Fruit fly (Drosophila melanogaster) Kc167 (cell line): Measurements from ENCODE around the gene parvin.

Source experiments
- Myc ChIP-seq: fragments of >200 bp; optimal IDR thresholded peaks from 2 replicates; lab custom pipeline; 2017; ENCODE audit warnings: missing external identifiers
- Sin3A ChIP-seq: fragments of >200 bp; optimal IDR thresholded peaks from 2 replicates; lab custom pipeline; 2018; ENCODE audit warnings: missing external identifiers
- h ChIP-seq: fragments of >200 bp; optimal IDR thresholded peaks from 3 replicates; lab custom pipeline; 2018; ENCODE audit warnings: missing external identifiers
- insv ChIP-seq: fragments of >200 bp; optimal IDR thresholded peaks from 3 replicates; lab custom pipeline; 2018; ENCODE audit warnings: missing external identifiers
- psq ChIP-seq: fragments of >200 bp; optimal IDR thresholded peaks from 2 replicates; lab custom pipeline; 2017; ENCODE audit warnings: missing external identifiers
- ttk ChIP-seq: sonication (Bioruptor generic); optimal IDR thresholded peaks from 2 replicates; lab custom pipeline; 2017; ENCODE audit warnings: missing external identifiers

parvin gene

DNA sequence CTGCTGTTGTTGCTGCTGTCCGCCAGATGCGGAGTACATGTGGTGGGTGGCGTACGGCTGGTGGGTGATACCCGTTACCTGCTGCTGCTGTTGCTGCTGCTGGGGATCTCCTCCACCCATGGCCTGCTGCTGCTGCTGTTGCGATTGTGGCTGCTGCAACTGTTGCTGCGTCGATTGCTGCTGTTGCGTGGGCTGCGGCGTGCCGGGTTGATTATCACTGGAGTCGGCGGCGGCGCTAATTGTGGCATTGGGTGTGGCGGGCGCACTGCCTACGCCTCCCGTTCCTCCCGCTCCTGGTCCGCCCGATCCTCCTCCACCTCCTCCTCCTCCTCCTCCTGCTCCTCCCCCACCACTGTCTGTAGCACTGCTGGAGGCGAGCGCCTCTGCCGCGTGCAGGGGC is 36.0 kb downstream of the parvin start:
- no peak for TF ChIP-seq h (lab: Kevin White, UChicago)
- TF ChIP-seq ttk = no peak
- no peak for TF ChIP-seq Sin3A
- TF ChIP-seq Myc (lab: Kevin White, UChicago) = no peak
- TF ChIP-seq insv = no peak

DNA sequence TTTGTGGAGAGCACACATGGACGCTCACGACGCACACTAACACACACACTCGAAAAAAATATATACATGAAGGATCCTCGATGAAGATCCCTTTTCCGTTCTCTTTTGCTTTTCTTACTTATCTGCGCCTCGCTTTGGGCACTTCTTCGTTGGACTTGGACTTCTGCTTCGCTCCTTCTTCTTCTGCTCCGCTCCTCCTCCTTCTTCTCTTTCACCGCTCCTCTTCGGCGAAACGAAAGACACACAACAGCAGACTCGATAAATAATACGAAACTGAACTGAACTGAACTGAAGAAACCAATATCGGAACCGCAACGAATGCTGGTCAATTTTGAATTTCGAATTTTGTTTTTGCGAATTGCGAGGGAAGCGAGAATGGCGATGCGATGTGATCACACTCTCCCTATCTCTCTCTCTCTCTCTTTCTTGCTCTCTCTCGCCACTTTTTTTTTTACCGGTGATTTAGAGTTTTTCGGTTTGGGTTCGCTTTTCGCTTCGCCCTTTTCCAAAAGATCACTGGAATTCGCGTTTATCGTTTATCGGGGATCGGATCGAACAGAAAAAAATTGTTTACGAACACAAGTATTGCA is 37.0 kb downstream of the parvin start:
- TF ChIP-seq Sin3A = no peak
- TF ChIP-seq Myc (lab: Kevin White, UChicago) = no peak
- no peak for TF ChIP-seq insv
- TF ChIP-seq psq = no peak
- TF ChIP-seq h (lab: Kevin White, UChicago) = no peak
- TF ChIP-seq ttk = no peak

DNA sequence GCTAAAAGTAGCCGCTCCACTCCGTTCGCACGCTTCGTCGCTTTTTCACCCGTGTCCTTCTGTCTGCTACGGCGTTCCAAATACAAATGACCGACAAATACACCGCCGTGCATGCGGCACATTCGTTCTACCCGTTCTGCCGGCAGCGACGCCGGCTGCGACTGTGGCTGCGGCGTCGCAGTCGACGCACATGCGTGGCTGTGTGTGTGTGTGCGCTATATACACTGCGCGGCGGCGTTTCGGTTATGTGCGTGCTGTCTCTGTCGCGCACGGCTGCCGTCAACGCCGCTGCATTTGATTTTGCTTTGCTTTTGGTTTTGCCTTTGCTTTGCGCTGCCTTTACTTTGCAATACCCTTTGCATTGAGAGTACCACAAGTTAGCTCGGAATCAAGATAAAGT is 37.6 kb downstream of the parvin start, which contains the start of gene zld:
Gene zld (minus strand): TSS at position 92 of the 400 bp plus-strand sequence.
- TF ChIP-seq Myc (lab: Kevin White, UChicago) (no peak), Sin3A (no peak), psq (no peak), ttk (no peak), h (lab: Kevin White, UChicago) (no peak), insv (no peak)

DNA sequence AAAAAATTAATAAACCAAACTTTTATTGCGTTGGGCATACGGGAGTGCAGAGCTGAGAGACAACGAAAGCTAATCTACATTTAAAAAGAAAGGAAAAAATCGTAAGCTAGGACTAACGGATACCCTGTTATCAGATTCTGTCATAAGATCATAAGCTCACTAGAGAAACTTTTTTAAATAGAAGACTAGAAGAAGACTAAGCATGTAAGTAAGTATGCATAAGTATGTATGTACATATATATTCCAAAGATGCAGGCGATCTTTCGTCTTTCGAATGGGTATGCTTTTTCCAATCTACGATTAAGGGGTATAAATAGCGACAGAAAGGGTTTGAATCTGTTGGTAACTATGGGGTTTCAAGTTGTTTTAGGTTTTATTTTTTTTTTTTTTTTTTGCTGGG is 39.0 kb downstream of the parvin start:
- TF ChIP-seq h (lab: Kevin White, UChicago) = no peak
- TF ChIP-seq Myc (lab: Kevin White, UChicago) = no peak
- TF ChIP-seq ttk = no peak
- no peak for TF ChIP-seq Sin3A
- no peak for TF ChIP-seq insv

DNA sequence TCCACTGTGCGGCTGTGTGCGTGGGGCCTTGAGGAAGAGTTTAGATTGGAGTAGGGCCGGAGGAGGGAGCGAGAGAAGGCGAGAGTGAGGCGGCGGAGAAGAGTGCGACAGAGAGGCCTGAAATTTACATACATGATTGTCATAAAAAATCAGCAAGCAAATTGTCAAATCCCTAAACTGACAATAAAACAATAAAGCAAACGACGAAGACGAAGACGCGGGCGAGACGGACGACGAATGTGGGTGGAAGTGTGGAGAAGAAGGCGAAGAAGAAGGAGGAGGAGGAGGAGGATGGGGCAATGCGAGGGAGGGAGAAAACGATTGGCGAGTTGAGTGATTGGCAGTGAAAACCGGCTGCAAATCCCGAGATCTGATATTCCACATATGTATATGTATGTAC is 39.6 kb downstream of the parvin start:
- no peak for TF ChIP-seq Myc (lab: Kevin White, UChicago)
- TF ChIP-seq insv = no peak
- no peak for TF ChIP-seq Sin3A
- no peak for TF ChIP-seq ttk
- no peak for TF ChIP-seq psq

DNA sequence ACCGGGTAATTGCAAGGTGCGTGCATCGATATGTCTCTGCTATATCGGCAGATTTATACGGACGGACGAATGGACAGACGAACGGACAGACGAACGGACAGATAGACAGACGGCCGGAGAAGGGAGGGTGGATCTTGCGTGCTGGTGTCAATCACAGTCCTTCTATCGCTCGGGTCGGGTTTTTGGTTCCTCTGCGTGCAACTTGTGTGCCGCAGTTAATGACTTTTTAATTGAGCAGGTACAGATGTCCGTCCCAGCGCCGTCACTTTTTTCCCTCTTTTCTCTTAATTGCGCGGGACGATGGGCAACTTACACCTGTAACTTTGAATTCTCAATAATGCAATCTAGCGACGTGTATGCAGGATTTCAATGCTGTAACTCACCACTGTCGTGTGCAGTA is 41.0 kb downstream of the parvin start:
- no peak for TF ChIP-seq h (lab: Kevin White, UChicago)
- no peak for TF ChIP-seq psq
- no peak for TF ChIP-seq Myc (lab: Kevin White, UChicago)
- no peak for TF ChIP-seq insv
- TF ChIP-seq ttk = no peak
- TF ChIP-seq Sin3A = no peak

DNA sequence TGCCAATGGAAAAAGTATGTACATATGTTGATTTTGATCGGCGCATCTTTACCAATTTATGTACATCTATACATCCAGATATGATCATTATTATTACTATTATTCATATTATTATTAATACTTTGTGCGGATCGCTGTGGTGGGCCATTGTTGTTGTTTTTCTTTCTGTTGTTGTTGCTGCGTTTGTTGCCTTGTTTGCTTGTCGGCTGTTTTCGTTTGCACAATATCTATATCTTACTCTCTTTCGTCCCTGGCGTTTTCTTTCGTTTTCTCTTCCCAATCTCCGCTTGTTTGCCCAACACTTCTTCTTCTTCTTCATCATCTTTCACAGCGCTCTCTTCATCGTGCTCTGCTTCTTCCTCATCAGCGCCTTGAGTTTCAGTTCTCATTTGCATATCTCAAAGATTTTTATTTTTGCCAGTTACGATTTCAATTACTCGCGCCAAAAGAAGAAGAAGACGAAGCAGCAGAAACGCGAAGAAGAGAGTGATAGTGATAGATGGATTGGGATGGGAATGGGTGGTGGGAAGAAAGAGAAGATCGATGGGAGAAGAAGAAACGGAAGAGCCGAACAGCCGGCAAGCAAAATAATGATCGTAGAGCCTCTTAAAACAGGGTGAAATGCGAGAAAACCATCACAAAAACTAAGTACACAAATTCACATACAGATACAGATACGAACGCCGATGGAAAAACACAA is 42.2 kb downstream of the parvin start:
- TF ChIP-seq insv (no peak), Myc (lab: Kevin White, UChicago) (no peak), h (lab: Kevin White, UChicago) (no peak), Sin3A (no peak), psq (no peak), ttk (no peak)

DNA sequence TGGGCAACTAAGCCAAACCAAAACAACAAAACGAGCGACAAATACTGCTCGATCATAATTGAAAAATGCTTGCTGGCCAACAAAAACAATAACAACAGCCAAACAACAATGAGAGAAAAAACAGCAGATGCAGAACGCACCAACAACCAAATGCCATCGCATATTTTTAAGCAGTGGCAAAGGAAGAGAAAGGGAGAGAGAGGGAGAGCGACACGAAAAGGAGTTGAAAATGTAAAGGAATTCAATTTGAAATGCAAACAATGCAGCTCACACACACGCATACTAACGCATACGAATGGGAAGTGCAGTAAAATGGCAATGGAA is 42.7 kb downstream of the parvin start:
- no peak for TF ChIP-seq insv
- no peak for TF ChIP-seq Myc (lab: Kevin White, UChicago)
- TF ChIP-seq psq = no peak
- TF ChIP-seq h (lab: Kevin White, UChicago) = no peak
- no peak for TF ChIP-seq ttk
- TF ChIP-seq Sin3A = no peak

DNA sequence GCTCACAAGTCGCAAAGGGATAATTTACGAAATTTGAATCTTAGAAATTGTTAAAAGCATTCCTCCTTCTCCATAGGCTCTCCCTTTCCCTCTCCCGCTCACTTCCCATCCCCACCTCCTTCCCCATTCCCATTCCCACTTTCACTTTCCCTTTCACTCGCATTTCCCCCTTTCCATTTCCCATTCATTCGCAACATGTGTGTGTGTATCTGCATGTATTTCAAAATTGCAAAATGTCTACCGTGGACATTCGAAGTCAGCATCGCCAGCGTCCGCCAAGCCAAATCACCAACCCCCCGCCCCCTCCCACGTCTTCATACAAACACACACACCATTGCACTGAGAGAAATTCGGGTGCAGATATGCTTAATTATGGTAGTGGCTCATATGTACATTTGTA is 46.0 kb downstream of the parvin start:
- TF ChIP-seq Sin3A = no peak
- TF ChIP-seq Myc (lab: Kevin White, UChicago) = no peak
- no peak for TF ChIP-seq ttk
- TF ChIP-seq psq = no peak
- no peak for TF ChIP-seq insv
- no peak for TF ChIP-seq h (lab: Kevin White, UChicago)

DNA sequence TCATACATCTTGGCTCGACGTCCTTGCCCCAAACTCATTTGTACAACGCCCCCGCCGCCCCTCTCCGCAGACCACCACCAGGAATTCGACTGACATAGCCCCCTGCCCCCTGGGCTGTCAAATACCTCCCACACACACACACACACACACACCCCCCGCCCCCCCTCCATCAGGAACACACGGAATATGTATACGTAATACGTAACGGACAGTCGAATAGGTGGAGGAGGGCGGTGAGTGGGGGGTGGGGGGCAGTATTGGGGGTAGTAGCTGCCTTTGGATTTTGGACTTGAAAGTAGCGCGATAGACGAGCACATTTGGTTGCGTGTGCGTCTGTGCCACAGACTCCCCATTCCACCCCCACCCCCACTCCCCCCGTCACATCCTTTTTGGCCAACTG is 46.7 kb downstream of the parvin start:
- TF ChIP-seq Myc (lab: Kevin White, UChicago) = no peak
- no peak for TF ChIP-seq h (lab: Kevin White, UChicago)
- TF ChIP-seq psq = no peak
- no peak for TF ChIP-seq ttk
- no peak for TF ChIP-seq insv
- no peak for TF ChIP-seq Sin3A

DNA sequence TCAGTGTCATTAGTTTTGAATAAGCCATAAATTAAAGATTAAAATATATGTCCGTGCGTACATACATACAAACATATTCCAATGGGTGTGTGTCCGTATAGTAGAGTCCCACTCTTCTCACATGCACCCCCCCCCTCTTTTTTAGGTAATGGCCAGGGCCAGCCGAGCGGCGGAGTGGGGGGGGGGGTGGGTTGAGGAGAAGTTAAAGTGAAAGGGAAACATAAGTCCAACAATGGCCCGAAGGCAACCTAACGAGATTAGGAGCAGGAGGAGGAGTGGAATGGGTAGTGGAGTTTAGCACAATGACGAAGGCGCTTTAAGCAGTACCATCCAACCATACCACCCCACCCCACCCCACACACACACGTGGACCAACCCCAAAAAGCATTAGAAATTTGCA is 50.0 kb downstream of the parvin start:
- no peak for TF ChIP-seq insv
- TF ChIP-seq h (lab: Kevin White, UChicago) = no peak
- no peak for TF ChIP-seq Myc (lab: Kevin White, UChicago)
- TF ChIP-seq psq = no peak
- TF ChIP-seq ttk = no peak
- TF ChIP-seq Sin3A = no peak
